Fruit fly (Drosophila melanogaster) whole organism, prepupa: ENCODE data around the gene CG17127.

Experiments used
- Blimp-1 ChIP-seq: fragments of 200-800 bp; sonication (Bioruptor generic); optimal IDR thresholded peaks from 3 replicates; lab custom pipeline; 2017; ENCODE audit warnings: missing biosample characterization, missing genetic modification characterization, mild to moderate bottlenecking, moderate library complexity, missing genetic modification reagents
- CG10631 ChIP-seq: fragments of 200-800 bp; sonication (Bioruptor generic); optimal IDR thresholded peaks from 2 replicates; lab custom pipeline; 2016; ENCODE audit warnings: missing biosample characterization, missing genetic modification characterization
- CG10669 ChIP-seq: fragments of 200-800 bp; sonication (Bioruptor generic); optimal IDR thresholded peaks from 3 replicates; lab custom pipeline; 2018; ENCODE audit warnings: missing biosample characterization, mild to moderate bottlenecking, missing genetic modification characterization, moderate library complexity
- CG11294 ChIP-seq: fragments of 200-800 bp; sonication (Bioruptor generic); IDR thresholded peaks from 2 replicates; pipeline ENCODE4 v1.3.6; 2022; ENCODE audit warnings: missing biosample characterization, missing genetic modification characterization
- CG11902 ChIP-seq: fragments of 200-800 bp; sonication (Bioruptor generic); optimal IDR thresholded peaks from 3 replicates; lab custom pipeline; 2016; ENCODE audit warnings: missing biosample characterization, missing genetic modification characterization
- CG15336 ChIP-seq: fragments of 200-800 bp; sonication (Bioruptor generic); IDR thresholded peaks from 2 replicates; pipeline ENCODE4 v1.3.6; 2022; ENCODE audit warnings: missing biosample characterization, missing genetic modification characterization
- CG1621 ChIP-seq: fragments of 200-800 bp; sonication (Bioruptor generic); optimal IDR thresholded peaks from 3 replicates; lab custom pipeline; 2018; ENCODE audit warnings: missing biosample characterization, mild to moderate bottlenecking, missing genetic modification characterization
- CG16779 ChIP-seq: fragments of 200-800 bp; sonication (Bioruptor generic); optimal IDR thresholded peaks from 3 replicates; lab custom pipeline; 2017; ENCODE audit warnings: missing biosample characterization, mild to moderate bottlenecking, missing genetic modification characterization
- CG3032 ChIP-seq: fragments of 200-800 bp; optimal IDR thresholded peaks from 2 replicates; lab custom pipeline; 2019; ENCODE audit warnings: missing biosample characterization, mild to moderate bottlenecking, missing genetic modification characterization, moderate library complexity
- CG31627 ChIP-seq: fragments of 200-800 bp; sonication (Bioruptor generic); optimal IDR thresholded peaks from 3 replicates; lab custom pipeline; 2016; ENCODE audit warnings: missing biosample characterization, missing genetic modification characterization
- CG32006 ChIP-seq: fragments of 200-800 bp; sonication (Bioruptor generic); optimal IDR thresholded peaks from 3 replicates; lab custom pipeline; 2017; ENCODE audit warnings: missing biosample characterization, mild to moderate bottlenecking, missing genetic modification characterization
- CG34406 ChIP-seq: fragments of 200-800 bp; sonication (Bioruptor generic); optimal IDR thresholded peaks from 3 replicates; lab custom pipeline; 2016; ENCODE audit warnings: missing biosample characterization, missing genetic modification characterization
- CG3919 ChIP-seq: fragments of 200-800 bp; sonication (Bioruptor generic); optimal IDR thresholded peaks from 3 replicates; lab custom pipeline; 2016; ENCODE audit warnings: missing biosample characterization, missing genetic modification characterization
- CG6163 ChIP-seq: fragments of 200-800 bp; sonication (Bioruptor generic); IDR thresholded peaks from 3 replicates; pipeline ENCODE4 v1.3.6; 2022; ENCODE audit warnings: missing biosample characterization, missing genetic modification characterization
- CG6276 ChIP-seq: fragments of 200-800 bp; sonication (Bioruptor generic); optimal IDR thresholded peaks from 2 replicates; lab custom pipeline; 2017; ENCODE audit warnings: missing biosample characterization, mild to moderate bottlenecking, missing genetic modification characterization
- CG6792 ChIP-seq: fragments of 200-800 bp; sonication (Bioruptor generic); optimal IDR thresholded peaks from 3 replicates; lab custom pipeline; 2016; ENCODE audit warnings: missing biosample characterization, missing genetic modification characterization
- CG7368 ChIP-seq: fragments of 200-800 bp; sonication (Bioruptor generic); optimal IDR thresholded peaks from 3 replicates; lab custom pipeline; 2016; ENCODE audit warnings: missing biosample characterization, missing genetic modification characterization
- CG8119 ChIP-seq: fragments of 200-800 bp; sonication (Bioruptor generic); IDR thresholded peaks from 3 replicates; pipeline ENCODE4 v1.3.6; 2022; ENCODE audit warnings: missing biosample characterization, missing genetic modification characterization
- CG8632 ChIP-seq: fragments of 200-800 bp; sonication (Bioruptor generic); optimal IDR thresholded peaks from 3 replicates; lab custom pipeline; 2016; ENCODE audit warnings: missing biosample characterization, missing genetic modification characterization
- Eip75B ChIP-seq: fragments of 200-800 bp; sonication (Bioruptor generic); optimal IDR thresholded peaks from 3 replicates; lab custom pipeline; 2016; ENCODE audit warnings: missing biosample characterization, missing genetic modification characterization
- Eip78C ChIP-seq: fragments of 200-800 bp; sonication (Bioruptor generic); peaks from one replicate; lab custom pipeline; 2016; ENCODE audit warnings: missing biosample characterization, missing genetic modification characterization
- Gug ChIP-seq: fragments of 200-800 bp; sonication (Bioruptor generic); IDR thresholded peaks from 2 replicates; pipeline ENCODE4 v1.3.6; 2022; ENCODE audit warnings: missing biosample characterization, missing genetic modification characterization
- Hr38 ChIP-seq: sonication (Bioruptor generic); optimal IDR thresholded peaks from 2 replicates; lab custom pipeline; 2016; ENCODE audit warnings: missing biosample characterization, missing genetic modification characterization
- Hr39 ChIP-seq: fragments of 200-800 bp; sonication (Bioruptor generic); optimal IDR thresholded peaks from 2 replicates; lab custom pipeline; 2016; ENCODE audit warnings: missing biosample characterization, missing genetic modification characterization
- Hr4 ChIP-seq: fragments of 200-800 bp; sonication (Bioruptor generic); optimal IDR thresholded peaks from 3 replicates; lab custom pipeline; 2016; ENCODE audit warnings: missing biosample characterization, missing genetic modification characterization
- Lpt ChIP-seq: fragments of 200-800 bp; sonication (Bioruptor generic); optimal IDR thresholded peaks from 3 replicates; lab custom pipeline; 2016; ENCODE audit warnings: missing biosample characterization, missing genetic modification characterization
- Met ChIP-seq: fragments of 200-800 bp; sonication (Bioruptor generic); optimal IDR thresholded peaks from 3 replicates; lab custom pipeline; 2016; ENCODE audit warnings: missing biosample characterization, missing genetic modification characterization
- OdsH ChIP-seq: fragments of 200-800 bp; sonication (Bioruptor generic); optimal IDR thresholded peaks from 3 replicates; lab custom pipeline; 2016; ENCODE audit warnings: missing biosample characterization, missing genetic modification characterization
- Smox ChIP-seq: fragments of 200-800 bp; sonication (Bioruptor generic); optimal IDR thresholded peaks from 3 replicates; lab custom pipeline; 2016; ENCODE audit warnings: missing biosample characterization, missing genetic modification characterization
- Sox102F ChIP-seq: fragments of 200-800 bp; sonication (Bioruptor generic); optimal IDR thresholded peaks from 2 replicates; lab custom pipeline; 2016; ENCODE audit warnings: missing biosample characterization, mild to moderate bottlenecking, missing genetic modification characterization
- Sox15 ChIP-seq: fragments of 200-800 bp; sonication (Bioruptor generic); optimal IDR thresholded peaks from 3 replicates; lab custom pipeline; 2016; ENCODE audit warnings: missing biosample characterization, missing genetic modification characterization
- achi ChIP-seq: fragments of 200-800 bp; sonication (Bioruptor generic); optimal IDR thresholded peaks from 3 replicates; lab custom pipeline; 2016; ENCODE audit warnings: missing biosample characterization, missing genetic modification characterization
- acj6 ChIP-seq: fragments of 200-800 bp; sonication (Bioruptor generic); optimal IDR thresholded peaks from 3 replicates; lab custom pipeline; 2016; ENCODE audit warnings: missing biosample characterization, missing genetic modification characterization
- cyc ChIP-seq: fragments of 200-800 bp; sonication (Bioruptor generic); optimal IDR thresholded peaks from 3 replicates; lab custom pipeline; 2016; ENCODE audit warnings: missing biosample characterization, missing genetic modification characterization
- dac ChIP-seq: fragments of 200-800 bp; sonication (Bioruptor generic); optimal IDR thresholded peaks from 2 replicates; lab custom pipeline; 2017; ENCODE audit warnings: missing biosample characterization, mild to moderate bottlenecking, missing genetic modification characterization
- dsx ChIP-seq: fragments of 200-800 bp; optimal IDR thresholded peaks from 3 replicates; lab custom pipeline; 2019; ENCODE audit warnings: missing biosample characterization, mild to moderate bottlenecking, missing genetic modification characterization, moderate library complexity; ENCODE audit not compliant: poor library complexity, severe bottlenecking
- eg ChIP-seq: fragments of 200-800 bp; sonication (Bioruptor generic); IDR thresholded peaks from 3 replicates; pipeline ENCODE4 v1.3.6; 2022; ENCODE audit warnings: missing biosample characterization, missing genetic modification characterization
- fd59A ChIP-seq: fragments of 200-800 bp; sonication (Bioruptor generic); optimal IDR thresholded peaks from 2 replicates; lab custom pipeline; 2017; ENCODE audit warnings: missing biosample characterization, mild to moderate bottlenecking, missing genetic modification characterization, missing genetic modification reagents
- fkh ChIP-seq: fragments of 200-800 bp; sonication (Bioruptor generic); optimal IDR thresholded peaks from 3 replicates; lab custom pipeline; 2017; ENCODE audit warnings: missing biosample characterization, mild to moderate bottlenecking, missing genetic modification characterization, moderate library complexity
- lz ChIP-seq: fragments of 200-800 bp; sonication (Bioruptor generic); optimal IDR thresholded peaks from 3 replicates; lab custom pipeline; 2016; ENCODE audit warnings: missing biosample characterization, missing genetic modification characterization
- net ChIP-seq: fragments of 200-800 bp; sonication (Bioruptor generic); optimal IDR thresholded peaks from 3 replicates; lab custom pipeline; 2016; ENCODE audit warnings: missing biosample characterization, missing genetic modification characterization
- pdm3 ChIP-seq: fragments of 200-800 bp; sonication (Bioruptor generic); optimal IDR thresholded peaks from 3 replicates; lab custom pipeline; 2016; ENCODE audit warnings: missing biosample characterization, missing genetic modification characterization
- salr ChIP-seq, 2 experiments: fragments of 200-800 bp; sonication (Bioruptor generic); optimal IDR thresholded peaks; 3 replicates each; lab custom pipeline; 2016 to 2018; ENCODE audit warnings: missing biosample characterization in 2 of 2, missing genetic modification characterization in 2 of 2, mild to moderate bottlenecking in 1 of 2
- ss ChIP-seq, 2 experiments: fragments of 200-800 bp; sonication (Bioruptor generic); optimal IDR thresholded peaks; 2 replicates in 1 of 2; 3 replicates in 1 of 2; lab custom pipeline; 2017 to 2018; ENCODE audit warnings: mild to moderate bottlenecking in 2 of 2, missing biosample characterization in 2 of 2, missing genetic modification characterization in 2 of 2, moderate library complexity in 1 of 2
- svp ChIP-seq: fragments of 200-800 bp; sonication (Bioruptor generic); peaks from one replicate; lab custom pipeline; 2016; ENCODE audit warnings: missing biosample characterization, missing genetic modification characterization
- topi ChIP-seq: fragments of 200-800 bp; sonication (Bioruptor generic); optimal IDR thresholded peaks from 3 replicates; lab custom pipeline; 2016; ENCODE audit warnings: missing biosample characterization, missing genetic modification characterization
- vri ChIP-seq: fragments of 200-800 bp; sonication (Bioruptor generic); optimal IDR thresholded peaks from 3 replicates; lab custom pipeline; 2016; ENCODE audit warnings: missing biosample characterization, mild to moderate bottlenecking, missing genetic modification characterization

Gene CG17127

dm6 chr2L:10795731-10796130, 25.1 kb downstream of the CG17127 start:
- no peak for TF ChIP-seq Lpt (GFP tag; lab: Kevin White, UChicago)
- no peak for TF ChIP-seq fkh
- TF ChIP-seq fd59A (GFP tag; lab: Kevin White, UChicago): no peak

- TF ChIP-seq Hr4 (GFP tag; lab: Kevin White, UChicago): peak; percentile 40
- TF ChIP-seq Eip75B (GFP tag; lab: Kevin White, UChicago): peak; percentile 6
- peak; percentile 17 for TF ChIP-seq CG11902
- peak; percentile 42 for TF ChIP-seq topi
- TF ChIP-seq CG15336 (GFP tag; lab: Robert Waterston, UW): peak; percentile 65
- no peak for TF ChIP-seq fd59A (GFP tag; lab: Kevin White, UChicago)
- TF ChIP-seq dsx (GFP tag; lab: Kevin White, UChicago): peak; percentile 13
- TF ChIP-seq Eip78C: peak; percentile 65
- TF ChIP-seq CG6163: peak; percentile 43; the same call in 2 of the 3 replicates
- TF ChIP-seq pdm3 (GFP tag; lab: Kevin White, UChicago): peak; percentile 34
- no peak for TF ChIP-seq Gug (GFP tag; lab: Robert Waterston, UW)
- TF ChIP-seq Lpt (GFP tag; lab: Kevin White, UChicago): peak; percentile 21
- TF ChIP-seq Hr39 (GFP tag; lab: Kevin White, UChicago): peak; percentile 39
- peak; percentile 25 for TF ChIP-seq CG31627
- no peak for TF ChIP-seq CG16779 (tag; lab: Kevin White, UChicago)
- TF ChIP-seq achi (GFP tag; lab: Kevin White, UChicago): peak; percentile 13
- TF ChIP-seq CG3032: peak; percentile 1
- no peak for TF ChIP-seq vri (GFP tag; lab: Kevin White, UChicago)
- TF ChIP-seq CG10631 (GFP tag; lab: Kevin White, UChicago): peak; percentile 37
- TF ChIP-seq CG10669: peak; percentile 8
- TF ChIP-seq CG8119: peak; percentile 48; the same call in 1 of the 3 replicates
- TF ChIP-seq cyc (GFP tag; lab: Kevin White, UChicago): peak; percentile 27
- TF ChIP-seq dac (GFP tag; lab: Kevin White, UChicago): no peak
- peak; percentile 31 for TF ChIP-seq CG7368 (GFP tag; lab: Kevin White, UChicago)
- no peak for TF ChIP-seq CG1621 (tag; lab: Kevin White, UChicago)
- no peak for TF ChIP-seq CG11294 (GFP tag; lab: Robert Waterston, UW)
- TF ChIP-seq net (GFP tag; lab: Kevin White, UChicago): peak; percentile 54
- peak; percentile 45 for TF ChIP-seq acj6 (GFP tag; lab: Kevin White, UChicago)
- TF ChIP-seq CG6792: peak; percentile 2
- TF ChIP-seq svp (GFP tag; lab: Kevin White, UChicago): peak; percentile 77
- TF ChIP-seq CG32006: peak; percentile 50
- no peak for TF ChIP-seq CG6276
- TF ChIP-seq salr (GFP tag; optimal IDR thresholded peaks at IDR 0.05; lab: Kevin White, UChicago): peak in 1 of 2 experiments; percentile 5
- TF ChIP-seq ss (GFP tag; optimal IDR thresholded peaks at IDR 0.05; lab: Kevin White, UChicago): peak in 1 of 2 experiments; percentile 14
- TF ChIP-seq CG34406 (GFP tag; lab: Kevin White, UChicago): peak; percentile 5
- TF ChIP-seq fkh: no peak
- TF ChIP-seq Sox102F (GFP tag; lab: Kevin White, UChicago): peak; percentile 34
- TF ChIP-seq lz (GFP tag; lab: Kevin White, UChicago): peak; percentile 43
- peak; percentile 38 for TF ChIP-seq CG3919 (GFP tag; lab: Kevin White, UChicago)
- TF ChIP-seq OdsH (GFP tag; lab: Kevin White, UChicago): peak; percentile 13
- TF ChIP-seq eg (GFP tag; lab: Robert Waterston, UW): peak; percentile 65
- peak; percentile 8 for TF ChIP-seq Smox (GFP tag; lab: Kevin White, UChicago)
- TF ChIP-seq Blimp-1 (GFP tag; lab: Kevin White, UChicago): no peak
- TF ChIP-seq Met: peak; percentile 39
- no peak for TF ChIP-seq Sox15 (GFP tag; lab: Kevin White, UChicago)
- TF ChIP-seq Hr38 (GFP tag; lab: Kevin White, UChicago): no peak
- TF ChIP-seq CG8632 (GFP tag; lab: Kevin White, UChicago): peak; percentile 22
These were observed 30.4 kb downstream of the CG17127 start, which contains the start of gene CG31869 for dm6 chr2L:10800877-10801719. Gene CG31869, minus strand, starts transcription at chr2L:10801109.
